Fruit fly (Drosophila melanogaster) whole organism, embryonic: ENCODE measurements around the gene CG7179.

Experiments used
- CG11560 ChIP-seq: fragments of 200-800 bp; sonication (Bioruptor generic); IDR thresholded peaks from 3 replicates; pipeline ENCODE4 v1.3.6; 2022; ENCODE audit warnings: missing biosample characterization, missing genetic modification characterization
- CG17912 ChIP-seq: fragments of 200-800 bp; sonication (Bioruptor generic); optimal IDR thresholded peaks from 2 replicates; lab custom pipeline; 2018; ENCODE audit warnings: missing biosample characterization, mild to moderate bottlenecking, missing genetic modification characterization
- CG6254 ChIP-seq: fragments of 200-800 bp; sonication (Bioruptor generic); optimal IDR thresholded peaks from 3 replicates; lab custom pipeline; 2017; ENCODE audit warnings: mild to moderate bottlenecking, missing biosample characterization, missing genetic modification reagents, missing genetic modification characterization
- gcm2 ChIP-seq: fragments of 200-800 bp; sonication (Bioruptor generic); optimal IDR thresholded peaks from 2 replicates; lab custom pipeline; 2016; ENCODE audit warnings: missing biosample characterization, missing genetic modification characterization
- mam ChIP-seq: fragments of 200-800 bp; sonication (Bioruptor generic); optimal IDR thresholded peaks from 3 replicates; lab custom pipeline; 2016; ENCODE audit warnings: missing biosample characterization, missing genetic modification characterization
- zfh2 ChIP-seq: fragments of 200-800 bp; sonication (Bioruptor generic); optimal IDR thresholded peaks from 2 replicates; lab custom pipeline; 2016; ENCODE audit warnings: missing biosample characterization, missing genetic modification characterization

DNA sequence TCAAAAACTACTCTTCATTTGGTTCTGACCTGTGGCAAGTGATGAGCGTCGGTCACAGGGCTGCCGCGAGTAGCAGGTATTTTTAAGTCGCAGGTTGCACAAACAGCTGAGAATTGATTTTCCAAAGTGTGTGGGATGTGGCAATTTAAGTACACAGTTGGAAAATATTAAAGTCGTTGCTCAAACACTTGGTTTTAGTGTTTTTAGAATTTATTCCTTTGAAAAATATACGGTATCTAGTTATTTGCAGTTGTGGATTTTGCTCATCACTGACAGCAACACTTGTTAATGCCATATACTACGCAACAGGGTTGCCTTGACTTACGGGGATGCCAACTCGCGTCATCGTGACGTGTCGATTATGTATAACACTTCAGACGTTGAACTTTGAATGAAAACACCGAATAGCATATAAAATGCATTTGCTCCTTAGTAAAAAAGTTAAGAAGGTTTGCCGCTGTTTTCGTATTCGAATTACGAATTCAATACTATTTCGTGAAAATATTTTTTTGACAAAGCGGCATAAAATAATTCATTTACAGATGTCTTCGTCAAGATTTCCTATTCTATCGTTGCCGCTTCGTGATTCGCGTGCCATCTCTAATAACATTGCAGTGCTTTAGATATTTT lies 22.1 kb upstream of the CG7179 start, which contains the start of the genes Herp and r2d2:
- TF ChIP-seq CG17912 (GFP tag; lab: Kevin White, UChicago) (peak; percentile 44), zfh2 (GFP tag; lab: Kevin White, UChicago) (peak; percentile 97), CG11560 (tag; lab: Robert Waterston, UW) (peak; percentile 83), CG6254 (peak; percentile 24), gcm2 (GFP tag; lab: Kevin White, UChicago) (peak; percentile 75), mam (GFP tag; lab: Kevin White, UChicago) (peak; percentile 96)
